Worm (Caenorhabditis elegans): Measurements from ENCODE around the gene F13H10.9.

F13H10.9 gene

ce11 chrIV:11019962-11020550, 18.3 kb downstream of the F13H10.9 start, which contains the start of gene F13H10.8 (continued):
- TF ChIP-seq nhr-27 (tag; optimal IDR thresholded peaks at IDR 0.05) (no peak), F39B2.1 (GFP tag; IDR thresholded peaks at IDR 0.05) (no peak), B0035.1 (tag; optimal IDR thresholded peaks at IDR 0.05) (no peak), rec-8 (tag; optimal IDR thresholded peaks at IDR 0.05) (no peak), sdz-38 (tag; optimal IDR thresholded peaks at IDR 0.05) (no peak), rcor-1 (GFP tag; IDR thresholded peaks at IDR 0.05) (no peak), madf-10 (tag; optimal IDR thresholded peaks at IDR 0.05) (no peak), tlf-1 (GFP tag; optimal IDR thresholded peaks at IDR 0.05) (no peak), C17E4.6 (GFP tag; IDR thresholded peaks at IDR 0.05) (no peak), egl-44 (GFP tag; IDR thresholded peaks at IDR 0.05) (no peak), B0336.3 (GFP tag; IDR thresholded peaks at IDR 0.05) (no peak), C06A6.2 (GFP tag; conservative IDR thresholded peaks at IDR 0.05) (no peak), F37B4.10 (GFP tag; IDR thresholded peaks at IDR 0.05) (no peak), lsl-1 (GFP tag; optimal IDR thresholded peaks at IDR 0.05) (no peak), mcd-1 (GFP tag; IDR thresholded peaks at IDR 0.05) (peak; percentile 82), egrh-3 (GFP tag; IDR thresholded peaks at IDR 0.05) (no peak), D2030.7 (GFP tag; IDR thresholded peaks at IDR 0.05) (no peak), die-1 (tag; optimal IDR thresholded peaks at IDR 0.05) (no peak), efl-1 (GFP tag; optimal IDR thresholded peaks at IDR 0.05) (no peak), ama-1 (optimal IDR thresholded peaks at IDR 0.05) (no peak), ama-1 (GFP tag; optimal IDR thresholded peaks at IDR 0.05) (no peak), him-1 (tag; optimal IDR thresholded peaks at IDR 0.05) (no peak), attf-5 (GFP tag; optimal IDR thresholded peaks at IDR 0.05) (peak; percentile 52), fkh-3 (tag; optimal IDR thresholded peaks at IDR 0.05) (no peak), F33H1.4 (GFP tag; IDR thresholded peaks at IDR 0.05) (no peak), ceh-58 (GFP tag; IDR thresholded peaks at IDR 0.05) (no peak), nhr-179 (tag; optimal IDR thresholded peaks at IDR 0.05) (no peak), nfya-2 (GFP tag; IDR thresholded peaks at IDR 0.05) (no peak), ceh-40 (GFP tag; IDR thresholded peaks at IDR 0.05) (no peak), madf-6 (GFP tag; IDR thresholded peaks at IDR 0.05) (no peak), tbp1 (GFP tag; optimal IDR thresholded peaks at IDR 0.05) (no peak), nhr-90 (tag; optimal IDR thresholded peaks at IDR 0.05) (no peak), dpff-1 (tag; optimal IDR thresholded peaks at IDR 0.05) (no peak), F57A8.1 (GFP tag; optimal IDR thresholded peaks at IDR 0.05) (no peak)

DNA sequence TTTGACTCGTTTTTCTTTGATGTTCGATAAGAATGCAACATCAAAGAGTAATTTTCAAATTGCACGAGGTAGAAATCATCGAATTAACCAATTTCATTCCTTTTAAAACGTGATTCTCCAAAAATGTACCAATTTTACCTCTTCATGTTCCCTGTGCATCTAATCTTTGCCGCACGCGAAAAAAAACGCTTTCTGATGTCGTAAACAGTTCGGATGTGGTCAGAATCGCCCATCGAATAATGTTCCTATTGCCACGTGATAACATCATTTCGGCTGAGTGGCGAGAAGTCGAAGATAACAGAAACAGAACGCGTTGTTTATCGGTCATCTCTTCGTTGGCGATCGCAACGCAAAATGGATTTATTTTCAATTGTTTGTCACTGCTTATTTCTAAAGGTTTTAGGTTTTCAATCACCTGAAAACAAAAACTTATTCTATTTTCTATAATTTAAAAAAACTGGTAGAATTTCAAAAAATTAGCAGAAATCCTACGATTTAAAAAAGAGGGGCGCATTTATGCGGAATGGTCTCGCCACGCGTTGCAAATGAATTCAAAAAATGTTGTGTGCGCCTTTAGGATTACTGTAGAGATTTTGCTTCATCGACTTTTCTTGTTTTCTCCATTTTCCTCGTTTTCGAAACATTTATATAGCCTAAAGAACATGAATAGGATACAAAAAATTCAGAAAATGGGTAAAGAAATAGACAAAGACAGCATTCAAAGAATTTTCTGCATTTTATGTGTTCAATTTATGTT, 20.0 kb downstream of the F13H10.9 start, which contains the start of gene mogs-1:
Gene mogs-1, minus strand, starts transcription at position 417 of the 757 bp plus-strand sequence.
- no peak for TF ChIP-seq Y56A3A.18 (GFP tag; IDR thresholded peaks at IDR 0.05)
- peak; percentile 57 for TF ChIP-seq ztf-26 (tag; optimal IDR thresholded peaks at IDR 0.05)
- TF ChIP-seq C06A6.2 (GFP tag; conservative IDR thresholded peaks at IDR 0.05) = no peak; the same call in 1 of the 2 replicates
- no peak for TF ChIP-seq C17E4.6 (GFP tag; IDR thresholded peaks at IDR 0.05)
- TF ChIP-seq lsl-1 (GFP tag; optimal IDR thresholded peaks at IDR 0.05) = peak; percentile 64
- no peak for TF ChIP-seq F37B4.10 (GFP tag; IDR thresholded peaks at IDR 0.05)
- TF ChIP-seq B0035.1 (tag; optimal IDR thresholded peaks at IDR 0.05) = no peak
- TF ChIP-seq somi-1 (GFP tag; optimal IDR thresholded peaks at IDR 0.05) = no peak
- 0 out of 2 replicates have a peak, but pooled peaks have one; percentile 4 for TF ChIP-seq mcd-1 (GFP tag; IDR thresholded peaks at IDR 0.05)
- no peak for TF ChIP-seq gei-17 (GFP tag; optimal IDR thresholded peaks at IDR 0.05)
- no peak for TF ChIP-seq B0019.2 (GFP tag; conservative IDR thresholded peaks at IDR 0.05)
- no peak for TF ChIP-seq ceh-91 (GFP tag; IDR thresholded peaks at IDR 0.05)
- TF ChIP-seq Y53G8AR.9 (GFP tag; conservative IDR thresholded peaks at IDR 0.05) = no peak
- no peak for TF ChIP-seq attf-6 (GFP tag; IDR thresholded peaks at IDR 0.05)
- TF ChIP-seq ztf-18 (tag; optimal IDR thresholded peaks at IDR 0.05) = no peak
- no peak for TF ChIP-seq egl-44 (GFP tag; IDR thresholded peaks at IDR 0.05)
- TF ChIP-seq repo-1 (tag; optimal IDR thresholded peaks at IDR 0.05) = peak; percentile 6
- TF ChIP-seq F33H1.4 (GFP tag; IDR thresholded peaks at IDR 0.05) = peak; percentile 59; the same call in 1 of the 2 replicates
- no peak for TF ChIP-seq dpl-1 (GFP tag; optimal IDR thresholded peaks at IDR 0.05)
- peak in 1 of 2 experiments; percentile 25 for TF ChIP-seq let-607 (tag; optimal IDR thresholded peaks at IDR 0.05)
- TF ChIP-seq attf-5 (GFP tag; optimal IDR thresholded peaks at IDR 0.05) = peak; percentile 40
- TF ChIP-seq nfya-2 (GFP tag; IDR thresholded peaks at IDR 0.05) = no peak
